Fruit fly (Drosophila melanogaster): ENCODE measurements around the gene fuss.

fuss gene

dm6 chr4:982791-983407 is 4.6 kb upstream of the fuss start (continued):
- TF ChIP-seq CG17186 (GFP tag; optimal IDR thresholded peaks at IDR 0.05), result no peak
- TF ChIP-seq ATbp (GFP tag; optimal IDR thresholded peaks at IDR 0.05), result peak; percentile 84
- peak; percentile 76 for TF ChIP-seq CG31441 (GFP tag; IDR thresholded peaks at IDR 0.05)
- peak; percentile 62 for TF ChIP-seq NC2β (GFP tag; optimal IDR thresholded peaks at IDR 0.05)
- TF ChIP-seq CG2712 (tag; optimal IDR thresholded peaks at IDR 0.05), result peak; percentile 88
- peak; percentile 43 for TF ChIP-seq CG13123 (GFP tag; optimal IDR thresholded peaks at IDR 0.05)
- no peak for TF ChIP-seq CG7963 (GFP tag; IDR thresholded peaks at IDR 0.05; ENCODE audit: partially characterized antibody)
- peak; percentile 26; the same call in 1 of the 2 replicates for TF ChIP-seq Ravus (GFP tag; IDR thresholded peaks at IDR 0.05)
- TF ChIP-seq mirr (GFP tag; optimal IDR thresholded peaks at IDR 0.05), result no peak
- no peak for TF ChIP-seq CG14667 (GFP tag; IDR thresholded peaks at IDR 0.05)
- TF ChIP-seq Max (GFP tag; optimal IDR thresholded peaks at IDR 0.05), result peak; percentile 47
- no peak for TF ChIP-seq Dfd (GFP tag; optimal IDR thresholded peaks at IDR 0.05)
- no peak for TF ChIP-seq odd (GFP tag; optimal IDR thresholded peaks at IDR 0.05)
- peak; percentile 82; the same call in 1 of the 2 replicates for TF ChIP-seq HLH3B (GFP tag; IDR thresholded peaks at IDR 0.05)
- TF ChIP-seq E2f1 (GFP tag; IDR thresholded peaks at IDR 0.05), result peak; percentile 81
- peak; percentile 19 for TF ChIP-seq maf-S (GFP tag; optimal IDR thresholded peaks at IDR 0.05)
- TF ChIP-seq pita (GFP tag; optimal IDR thresholded peaks at IDR 0.05), result no peak
- peak; percentile 72 for TF ChIP-seq Spps (tag; optimal IDR thresholded peaks at IDR 0.05)
- no peak; the same call in 1 of the 2 replicates for TF ChIP-seq Rx (GFP tag; IDR thresholded peaks at IDR 0.05)
- TF ChIP-seq vfl (GFP tag; optimal IDR thresholded peaks at IDR 0.05), result no peak
- TF ChIP-seq tna (GFP tag; IDR thresholded peaks at IDR 0.05; ENCODE audit: partially characterized antibody), result no peak
- no peak for TF ChIP-seq CG11560 (tag; IDR thresholded peaks at IDR 0.05)
- TF ChIP-seq Fer1 (GFP tag; optimal IDR thresholded peaks at IDR 0.05), result peak; percentile 69
- TF ChIP-seq CG18619 (GFP tag; optimal IDR thresholded peaks at IDR 0.05), result peak; percentile 33
- TF ChIP-seq CG1602 (GFP tag; optimal IDR thresholded peaks at IDR 0.05), result peak; percentile 64
- TF ChIP-seq tio (GFP tag; optimal IDR thresholded peaks at IDR 0.05), result peak; percentile 70
- TF ChIP-seq CG5953 (GFP tag; IDR thresholded peaks at IDR 0.05), result peak; percentile 67
- peak; percentile 93; the same call in 1 of the 2 replicates for TF ChIP-seq vvl (GFP tag; IDR thresholded peaks at IDR 0.05)
- TF ChIP-seq pum (GFP tag; optimal IDR thresholded peaks at IDR 0.05), result peak; percentile 63
- peak; percentile 76 for TF ChIP-seq Oli (tag; optimal IDR thresholded peaks at IDR 0.05)
- TF ChIP-seq HLH4C (GFP tag; IDR thresholded peaks at IDR 0.05; ENCODE audit: partially characterized antibody), result no peak
- no peak for TF ChIP-seq Sox102F (GFP tag; optimal IDR thresholded peaks at IDR 0.05)
- peak; percentile 18 for TF ChIP-seq abd-A (tag; optimal IDR thresholded peaks at IDR 0.05)
- TF ChIP-seq Taf1 (GFP tag; IDR thresholded peaks at IDR 0.05), result no peak
- TF ChIP-seq CG3407 (GFP tag; optimal IDR thresholded peaks at IDR 0.05), result peak; percentile 80
- TF ChIP-seq tx (GFP tag; optimal IDR thresholded peaks at IDR 0.05), result peak; percentile 50
- TF ChIP-seq cad (GFP tag; optimal IDR thresholded peaks at IDR 0.05), result no peak
- TF ChIP-seq ems (GFP tag; optimal IDR thresholded peaks at IDR 0.05), result peak; percentile 47
- peak; percentile 71 for TF ChIP-seq Six4 (GFP tag; optimal IDR thresholded peaks at IDR 0.05)
- peak; percentile 75; the same call in 1 of the 2 replicates for TF ChIP-seq Ada2b (GFP tag; IDR thresholded peaks at IDR 0.05)
- TF ChIP-seq CG18476 (GFP tag; optimal IDR thresholded peaks at IDR 0.05), result peak; percentile 45
- TF ChIP-seq Xrp1 (GFP tag; IDR thresholded peaks at IDR 0.05), result peak; percentile 87
- TF ChIP-seq Atf6 (GFP tag; IDR thresholded peaks at IDR 0.05), result peak; percentile 73; the same call in 1 of the 2 replicates
- TF ChIP-seq Adf1 (GFP tag; IDR thresholded peaks at IDR 0.05), result peak; percentile 27; the same call in 1 of the 2 replicates
- no peak for TF ChIP-seq prd (optimal IDR thresholded peaks at IDR 0.05)
- peak; percentile 89; the same call in 1 of the 3 replicates for TF ChIP-seq prd (GFP tag; IDR thresholded peaks at IDR 0.05)
- no peak for TF ChIP-seq Scr (GFP tag; IDR thresholded peaks at IDR 0.05; ENCODE audit: partially characterized antibody)
- TF ChIP-seq CG10209 (GFP tag; optimal IDR thresholded peaks at IDR 0.05), result peak; percentile 73
- TF ChIP-seq fd96Cb (tag; optimal IDR thresholded peaks at IDR 0.05), result peak; percentile 71
- no peak for TF ChIP-seq CG15011 (GFP tag; optimal IDR thresholded peaks at IDR 0.05)
